Fruit fly (Drosophila melanogaster) whole organism, pupa: ENCODE measurements around the gene CG6908.

Source experiments
- CG12605 ChIP-seq: fragments of 200-800 bp; sonication (Bioruptor generic); IDR thresholded peaks from 2 replicates; pipeline ENCODE4 v1.3.6; 2022; ENCODE audit warnings: missing biosample characterization, missing genetic modification characterization
- Pif1A ChIP-seq: fragments of 200-800 bp; sonication (Bioruptor generic); optimal IDR thresholded peaks from 3 replicates; lab custom pipeline; 2016; ENCODE audit warnings: missing biosample characterization, missing genetic modification characterization
- gl ChIP-seq: fragments of 200-800 bp; sonication (Bioruptor generic); optimal IDR thresholded peaks from 2 replicates; lab custom pipeline; 2018; ENCODE audit warnings: missing biosample characterization, mild to moderate bottlenecking, missing genetic modification characterization

DNA sequence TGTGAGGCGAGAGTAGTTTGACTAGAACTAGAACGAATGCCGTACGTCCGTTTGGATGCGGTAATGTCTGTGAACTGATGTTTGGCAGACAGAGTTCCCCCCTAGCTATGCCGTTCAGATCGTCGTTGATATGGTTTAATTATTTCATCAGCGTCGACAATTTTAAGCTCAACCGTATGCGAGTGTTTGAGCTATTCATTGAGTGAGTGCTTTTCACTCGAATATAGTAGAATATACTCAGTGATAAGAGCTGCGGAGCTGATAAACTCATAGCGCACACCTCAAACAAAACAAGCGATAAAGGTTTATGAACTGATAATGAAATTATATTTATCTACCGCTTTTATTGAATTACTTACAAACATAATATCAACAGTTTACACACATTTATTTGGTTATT, 1.8 kb downstream of the CG6908 start, which contains the start of gene CG6834:
- TF ChIP-seq CG12605 (GFP tag; lab: Robert Waterston, UW) (no peak), Pif1A (GFP tag; lab: Kevin White, UChicago) (no peak), gl (tag; lab: Kevin White, UChicago) (no peak)
